Fruit fly (Drosophila melanogaster) whole organism, prepupa: ENCODE results near the gene Tim17b2.

Source experiments
- CG10669 ChIP-seq: fragments of 200-800 bp; sonication (Bioruptor generic); optimal IDR thresholded peaks from 3 replicates; lab custom pipeline; 2018; ENCODE audit warnings: missing biosample characterization, mild to moderate bottlenecking, missing genetic modification characterization, moderate library complexity
- CG11762 ChIP-seq: fragments of 200-800 bp; sonication (Bioruptor generic); optimal IDR thresholded peaks from 3 replicates; lab custom pipeline; 2016; ENCODE audit warnings: missing biosample characterization, missing genetic modification characterization; ENCODE audit not compliant: insufficient read depth
- CG8632 ChIP-seq: fragments of 200-800 bp; sonication (Bioruptor generic); optimal IDR thresholded peaks from 3 replicates; lab custom pipeline; 2016; ENCODE audit warnings: missing biosample characterization, missing genetic modification characterization
- Sox15 ChIP-seq: fragments of 200-800 bp; sonication (Bioruptor generic); optimal IDR thresholded peaks from 3 replicates; lab custom pipeline; 2016; ENCODE audit warnings: missing biosample characterization, missing genetic modification characterization
- fkh ChIP-seq: fragments of 200-800 bp; sonication (Bioruptor generic); optimal IDR thresholded peaks from 3 replicates; lab custom pipeline; 2017; ENCODE audit warnings: missing biosample characterization, mild to moderate bottlenecking, missing genetic modification characterization, moderate library complexity

dm6 chr2L:15499697-15500563 lies 15.4 kb downstream of the Tim17b2 start:
- TF ChIP-seq CG11762 (GFP tag; lab: Kevin White, UChicago) (no peak), CG10669 (GFP tag; lab: Kevin White, UChicago) (no peak), fkh (GFP tag; lab: Kevin White, UChicago) (peak; percentile 16), CG8632 (GFP tag; lab: Kevin White, UChicago) (no peak), Sox15 (GFP tag; lab: Kevin White, UChicago) (no peak)
